Fruit fly (Drosophila melanogaster): Measurements from ENCODE around the gene CG42834.
A peak's percentile ranks its signal among the peaks of the same experiment; 100 is the strongest.

The CG42834 gene

DNA sequence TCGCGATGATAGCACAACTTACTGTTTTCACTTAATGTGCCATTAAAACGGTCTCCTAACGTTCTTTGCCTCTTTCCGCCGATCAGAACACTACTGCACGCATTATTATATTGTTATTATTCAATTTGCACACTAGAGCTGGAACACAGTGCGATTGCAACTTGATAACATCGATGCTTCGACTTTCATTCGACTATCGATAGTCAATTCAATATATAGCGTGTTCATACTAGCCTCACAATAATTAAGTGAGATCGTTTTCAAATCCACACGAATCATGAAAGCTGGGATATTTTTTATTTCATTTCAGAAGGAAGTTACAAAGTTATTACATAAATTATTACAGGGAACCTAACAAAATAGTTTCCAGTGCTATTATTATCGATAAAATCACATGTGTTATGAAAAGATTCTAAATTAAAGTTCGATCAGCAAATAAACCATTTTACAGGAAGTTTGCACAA lies 17.2 kb upstream of the CG42834 start (continued):
- TF ChIP-seq Doc2 (GFP tag; IDR thresholded peaks at IDR 0.05) (no peak), CG4360 (GFP tag; IDR thresholded peaks at IDR 0.05) (no peak), CG32532 (GFP tag; IDR thresholded peaks at IDR 0.05) (peak; percentile 76), chn (GFP tag; optimal IDR thresholded peaks at IDR 0.05) (peak; percentile 48), exex (tag; optimal IDR thresholded peaks at IDR 0.05) (peak; percentile 56), CG8290 (GFP tag; optimal IDR thresholded peaks at IDR 0.05) (peak; percentile 17), CG8290 (tag; optimal IDR thresholded peaks at IDR 0.05) (peak in 1 of 2 experiments; percentile 81), rib (GFP tag; IDR thresholded peaks at IDR 0.05) (peak; percentile 69), nerfin-1 (tag; optimal IDR thresholded peaks at IDR 0.05) (no peak), CoRest (tag; optimal IDR thresholded peaks at IDR 0.05) (peak; percentile 66), Atf3 (GFP tag; optimal IDR thresholded peaks at IDR 0.05) (no peak), Stat92E (GFP tag; optimal IDR thresholded peaks at IDR 0.05) (no peak), Sry-δ (GFP tag; optimal IDR thresholded peaks at IDR 0.05) (peak; percentile 91), seq (GFP tag; IDR thresholded peaks at IDR 0.05) (no peak), maf-S (GFP tag; optimal IDR thresholded peaks at IDR 0.05) (peak; percentile 56), knrl (GFP tag; IDR thresholded peaks at IDR 0.05; ENCODE audit: partially characterized antibody) (peak; percentile 86), pho (GFP tag; optimal IDR thresholded peaks at IDR 0.05) (peak; percentile 71), CG31224 (GFP tag; IDR thresholded peaks at IDR 0.05) (no peak), Atf6 (GFP tag; IDR thresholded peaks at IDR 0.05) (peak; percentile 22; the same call in 1 of the 2 replicates), nerfin-2 (GFP tag; IDR thresholded peaks at IDR 0.05; ENCODE audit: partially characterized antibody) (peak; percentile 75), gcm (GFP tag; optimal IDR thresholded peaks at IDR 0.05) (no peak), bowl (GFP tag; IDR thresholded peaks at IDR 0.05) (no peak), Gug (GFP tag; IDR thresholded peaks at IDR 0.05) (no peak; the same call in 3 of the 4 replicates), Tbp (GFP tag; optimal IDR thresholded peaks at IDR 0.05) (no peak), fd102C (GFP tag; optimal IDR thresholded peaks at IDR 0.05) (no peak), CG6765 (GFP tag; optimal IDR thresholded peaks at IDR 0.05) (no peak), HLHmδ (GFP tag; optimal IDR thresholded peaks at IDR 0.05) (no peak), fd64A (GFP tag; optimal IDR thresholded peaks at IDR 0.05) (no peak)

dm6 chr3R:17402434-17402833 lies 16.1 kb upstream of the CG42834 start, which contains the start of gene Sur-8:
Gene Sur-8 (minus strand): TSS chr3R:17402515.
- no peak for TF ChIP-seq Sry-β (GFP tag; optimal IDR thresholded peaks at IDR 0.05)
- TF ChIP-seq CG15479 (GFP tag; optimal IDR thresholded peaks at IDR 0.05), result no peak
- TF ChIP-seq Usf (GFP tag; optimal IDR thresholded peaks at IDR 0.05), result no peak
- no peak for TF ChIP-seq bigmax (GFP tag; optimal IDR thresholded peaks at IDR 0.05)
- TF ChIP-seq jing (GFP tag; optimal IDR thresholded peaks at IDR 0.05), result no peak
- TF ChIP-seq vfl (GFP tag; optimal IDR thresholded peaks at IDR 0.05), result no peak
- peak in 1 of 2 experiments; percentile 45 for TF ChIP-seq bsh (GFP tag; optimal IDR thresholded peaks at IDR 0.05)
- peak; percentile 58 for TF ChIP-seq CG9817 (tag; optimal IDR thresholded peaks at IDR 0.05)
- TF ChIP-seq CG10462 (GFP tag; optimal IDR thresholded peaks at IDR 0.05), result no peak
- 0 out of 3 replicates have a peak, but pooled peaks have one; percentile 39 for TF ChIP-seq CG11560 (tag; IDR thresholded peaks at IDR 0.05)
- TF ChIP-seq CG7372 (GFP tag; IDR thresholded peaks at IDR 0.05), result peak; percentile 98
- no peak for TF ChIP-seq CG2199 (GFP tag; IDR thresholded peaks at IDR 0.05)
- no peak for TF ChIP-seq corto (GFP tag; optimal IDR thresholded peaks at IDR 0.05)
- TF ChIP-seq cad (GFP tag; optimal IDR thresholded peaks at IDR 0.05), result no peak
- TF ChIP-seq Pdp1 (GFP tag; optimal IDR thresholded peaks at IDR 0.05), result peak; percentile 54 to 69
- TF ChIP-seq Optix (GFP tag; IDR thresholded peaks at IDR 0.05), result peak; percentile 75
- TF ChIP-seq Rfx (GFP tag; IDR thresholded peaks at IDR 0.05), result peak; percentile 92
- no peak for TF ChIP-seq inv (GFP tag; IDR thresholded peaks at IDR 0.05; ENCODE audit: partially characterized antibody)
- TF ChIP-seq Med (GFP tag), result peak; percentile 99
- TF ChIP-seq Scr (GFP tag; IDR thresholded peaks at IDR 0.05; ENCODE audit: partially characterized antibody), result peak; percentile 21; the same call in 1 of the 2 replicates
- peak; percentile 86 for TF ChIP-seq zfh1 (GFP tag; IDR thresholded peaks at IDR 0.05)
- TF ChIP-seq Poxn (GFP tag; IDR thresholded peaks at IDR 0.05), result no peak
- peak; percentile 89 for TF ChIP-seq CG11247 (GFP tag; IDR thresholded peaks at IDR 0.05)
- peak; percentile 44; the same call in 1 of the 2 replicates for TF ChIP-seq CG11696 (GFP tag; IDR thresholded peaks at IDR 0.05)
